Worm (Caenorhabditis elegans) whole organism, early embryonic: ENCODE results near the gene C48D1.1.

Experiments
- ama-1 ChIP-seq: fragments of 150-350 bp; optimal IDR thresholded peaks from 2 replicates; lab custom pipeline; 2014
- ceh-36 ChIP-seq: sonication (generic microtip); optimal IDR thresholded peaks from 2 replicates; lab custom pipeline; 2016; ENCODE audit warnings: missing genetic modification characterization, inconsistent platforms, missing compliant biosample characterization

DNA sequence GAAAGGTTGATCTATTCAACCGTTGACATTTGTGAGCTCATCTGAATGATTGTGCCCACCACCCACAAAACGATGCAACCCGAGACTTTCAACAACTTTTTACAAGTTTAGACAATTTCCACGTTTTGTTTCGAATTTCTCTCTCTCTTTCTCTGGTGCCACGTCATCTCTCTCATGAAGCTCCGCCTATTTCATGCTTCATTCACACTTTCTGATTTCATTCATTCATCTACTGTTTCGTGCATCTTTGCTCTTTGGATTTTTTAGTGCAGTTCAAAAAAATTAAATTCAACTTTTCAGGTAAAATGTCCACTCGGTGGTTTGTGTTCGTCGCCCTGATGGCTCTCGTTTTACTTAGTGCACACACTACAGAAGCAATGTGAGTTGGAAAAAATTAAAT, 47.9 kb downstream of the C48D1.1 start, which contains the start of gene nlp-79:
- TF ChIP-seq ceh-36 (no peak), ama-1 (lab: Kevin White, UChicago) (no peak)
